Worm (Caenorhabditis elegans): ENCODE measurements around the gene ttr-42.

ce11 chrX:2551450-2551849 lies 26.1 kb upstream of the ttr-42 start:
- TF ChIP-seq ZK337.2 (GFP tag; IDR thresholded peaks at IDR 0.05) (no peak), nhr-28 (tag; optimal IDR thresholded peaks at IDR 0.05) (no peak), daf-19 (GFP tag; conservative IDR thresholded peaks at IDR 0.05) (no peak), lin-29 (GFP tag; IDR thresholded peaks at IDR 0.05) (no peak), snpc-4 (tag; optimal IDR thresholded peaks at IDR 0.05) (no peak), jun-1 (tag; optimal IDR thresholded peaks at IDR 0.05) (no peak), Y105C5A.15 (GFP tag; IDR thresholded peaks at IDR 0.05) (no peak), nhr-77 (tag; optimal IDR thresholded peaks at IDR 0.05) (no peak)

Measured in whole organism, L4 larva.